Worm (Caenorhabditis elegans) whole organism, L2 larva: ENCODE data around the gene D1005.5.

Experiments used
- C34F6.9 ChIP-seq: fragments of 150-350 bp; optimal IDR thresholded peaks from 2 replicates; lab custom pipeline; 2014; ENCODE audit warnings: missing biosample characterization, missing genetic modification characterization
- F13H6.1 ChIP-seq: sonication (generic microtip); optimal IDR thresholded peaks from 2 replicates; lab custom pipeline; 2016; ENCODE audit warnings: missing genetic modification characterization, missing compliant biosample characterization
- R02D3.7 ChIP-seq: fragments of 150-350 bp; optimal IDR thresholded peaks from 2 replicates; lab custom pipeline; 2014; ENCODE audit warnings: missing biosample characterization, missing genetic modification characterization
- Y55F3AM.14 ChIP-seq: fragments of 200-800 bp; sonication (Bioruptor generic); optimal IDR thresholded peaks from 2 replicates; lab custom pipeline; 2018; ENCODE audit warnings: mild to moderate bottlenecking, missing genetic modification characterization, missing compliant biosample characterization
- alr-1 ChIP-seq: fragments of 150-350 bp; optimal IDR thresholded peaks from 2 replicates; lab custom pipeline; 2014; ENCODE audit warnings: missing biosample characterization, missing genetic modification characterization
- ama-1 ChIP-seq: fragments of 150-350 bp; optimal IDR thresholded peaks from 2 replicates; lab custom pipeline; 2018; ENCODE audit warnings: inconsistent platforms
- blmp-1 ChIP-seq: sonication (generic microtip); optimal IDR thresholded peaks from 2 replicates; lab custom pipeline; 2017; ENCODE audit warnings: missing genetic modification characterization, mild to moderate bottlenecking, missing compliant biosample characterization, antibody characterized with exemption, moderate library complexity; ENCODE audit not compliant: insufficient read depth
- ceh-16 ChIP-seq: fragments of 150-350 bp; optimal IDR thresholded peaks from 2 replicates; lab custom pipeline; 2014; ENCODE audit warnings: missing biosample characterization, missing genetic modification characterization
- crh-2 ChIP-seq: sonication (generic microtip); optimal IDR thresholded peaks from 2 replicates; lab custom pipeline; 2017; ENCODE audit warnings: missing biosample characterization, missing genetic modification characterization
- dmd-4 ChIP-seq: sonication (generic microtip); optimal IDR thresholded peaks from 2 replicates; lab custom pipeline; 2017; ENCODE audit warnings: missing biosample characterization, missing genetic modification characterization
- egl-27 ChIP-seq: sonication (generic microtip); optimal IDR thresholded peaks from 3 replicates; lab custom pipeline; 2017; ENCODE audit warnings: missing biosample characterization, missing genetic modification reagents, missing genetic modification characterization
- elt-1 ChIP-seq: fragments of 150-350 bp; optimal IDR thresholded peaks from 2 replicates; lab custom pipeline; 2014; ENCODE audit warnings: missing biosample characterization, missing genetic modification characterization
- elt-3 ChIP-seq: sonication (generic microtip); optimal IDR thresholded peaks from 2 replicates; lab custom pipeline; 2017; ENCODE audit warnings: missing biosample characterization, missing genetic modification characterization
- gmeb-1 ChIP-seq: fragments of 150-350 bp; optimal IDR thresholded peaks from 2 replicates; lab custom pipeline; 2014; ENCODE audit warnings: missing biosample characterization, missing genetic modification characterization
- lin-11 ChIP-seq: fragments of 150-350 bp; sonication (generic microtip); optimal IDR thresholded peaks from 2 replicates; lab custom pipeline; 2014; ENCODE audit warnings: missing biosample characterization, missing genetic modification characterization, inconsistent platforms, mixed read lengths
- lin-13 ChIP-seq: fragments of 150-350 bp; optimal IDR thresholded peaks from 2 replicates; lab custom pipeline; 2014; ENCODE audit warnings: missing biosample characterization, missing genetic modification reagents, missing genetic modification characterization
- lsy-2 ChIP-seq, 2 experiments: fragments of 150-350 bp in 1 of 2; sonication (generic microtip) in 1 of 2; optimal IDR thresholded peaks; 2 replicates each; lab custom pipeline; 2014 to 2017; ENCODE audit warnings: missing biosample characterization in 2 of 2, missing genetic modification characterization in 2 of 2
- mab-5 ChIP-seq: fragments of 150-350 bp; optimal IDR thresholded peaks from 2 replicates; lab custom pipeline; 2014; ENCODE audit warnings: missing biosample characterization, missing genetic modification characterization
- mbf-1 ChIP-seq: sonication (generic microtip); optimal IDR thresholded peaks from 2 replicates; lab custom pipeline; 2017; ENCODE audit warnings: missing biosample characterization, missing genetic modification characterization
- mdl-1 ChIP-seq, 2 experiments: fragments of 150-350 bp in 1 of 2; sonication (generic microtip) in 1 of 2; optimal IDR thresholded peaks; 2 replicates each; lab custom pipeline; 2017; ENCODE audit warnings: missing biosample characterization in 2 of 2, missing genetic modification characterization in 2 of 2
- nhr-10 ChIP-seq: sonication (generic microtip); optimal IDR thresholded peaks from 2 replicates; lab custom pipeline; 2017; ENCODE audit warnings: missing biosample characterization, missing genetic modification characterization
- nhr-12 ChIP-seq: fragments of 150-350 bp; optimal IDR thresholded peaks from 2 replicates; lab custom pipeline; 2014; ENCODE audit warnings: missing biosample characterization, missing genetic modification characterization
- nhr-129 ChIP-seq: fragments of 150-350 bp; optimal IDR thresholded peaks from 2 replicates; lab custom pipeline; 2014; ENCODE audit warnings: missing biosample characterization, missing genetic modification characterization
- nhr-21 ChIP-seq: fragments of 150-350 bp; optimal IDR thresholded peaks from 2 replicates; lab custom pipeline; 2014; ENCODE audit warnings: missing biosample characterization, missing genetic modification characterization
- nhr-23 ChIP-seq: fragments of 150-350 bp; optimal IDR thresholded peaks from 2 replicates; lab custom pipeline; 2014; ENCODE audit warnings: missing biosample characterization, missing genetic modification reagents, missing genetic modification characterization
- nhr-25 ChIP-seq: fragments of 150-350 bp; sonication (generic microtip); optimal IDR thresholded peaks from 3 replicates; lab custom pipeline; 2014; ENCODE audit warnings: missing biosample characterization, missing genetic modification characterization
- nhr-6 ChIP-seq: fragments of 150-350 bp; optimal IDR thresholded peaks from 2 replicates; lab custom pipeline; 2014; ENCODE audit warnings: missing biosample characterization, missing genetic modification characterization
- peb-1 ChIP-seq: fragments of 150-350 bp; optimal IDR thresholded peaks from 2 replicates; lab custom pipeline; 2014; ENCODE audit warnings: missing biosample characterization, missing genetic modification characterization
- sem-4 ChIP-seq: fragments of 150-350 bp; optimal IDR thresholded peaks from 2 replicates; lab custom pipeline; 2014; ENCODE audit warnings: missing biosample characterization, missing genetic modification reagents, missing genetic modification characterization
- skn-1 ChIP-seq: sonication (generic microtip); optimal IDR thresholded peaks from 2 replicates; lab custom pipeline; 2017; ENCODE audit warnings: missing biosample characterization, missing genetic modification characterization
- sma-3 ChIP-seq: sonication (generic microtip); optimal IDR thresholded peaks from 2 replicates; lab custom pipeline; 2016; ENCODE audit warnings: missing genetic modification reagents, missing genetic modification characterization, missing compliant biosample characterization
- sma-9 ChIP-seq, 2 experiments: fragments of 150-350 bp in 1 of 2; sonication (generic microtip) in 1 of 2; optimal IDR thresholded peaks; 2 replicates each; lab custom pipeline; 2014 to 2016; ENCODE audit warnings: missing genetic modification characterization in 2 of 2, mild to moderate bottlenecking in 1 of 2, missing biosample characterization in 1 of 2, missing compliant biosample characterization in 1 of 2, missing genetic modification reagents in 1 of 2, moderate library complexity in 1 of 2
- unc-55 ChIP-seq: fragments of 150-350 bp; sonication (generic microtip); optimal IDR thresholded peaks from 3 replicates; lab custom pipeline; 2014; ENCODE audit warnings: missing biosample characterization, missing genetic modification reagents, missing genetic modification characterization
- unc-62 ChIP-seq: fragments of 150-350 bp; optimal IDR thresholded peaks from 2 replicates; lab custom pipeline; 2014; ENCODE audit warnings: missing biosample characterization, missing genetic modification reagents, missing genetic modification characterization
- zag-1 ChIP-seq: fragments of 150-350 bp; optimal IDR thresholded peaks from 2 replicates; lab custom pipeline; 2014; ENCODE audit warnings: missing biosample characterization, missing genetic modification characterization
- ztf-11 ChIP-seq: sonication (generic microtip); optimal IDR thresholded peaks from 2 replicates; lab custom pipeline; 2017; ENCODE audit warnings: missing biosample characterization, missing genetic modification characterization
- ztf-4 ChIP-seq: fragments of 150-350 bp; optimal IDR thresholded peaks from 2 replicates; lab custom pipeline; 2014; ENCODE audit warnings: missing biosample characterization, missing genetic modification characterization

Gene D1005.5

DNA sequence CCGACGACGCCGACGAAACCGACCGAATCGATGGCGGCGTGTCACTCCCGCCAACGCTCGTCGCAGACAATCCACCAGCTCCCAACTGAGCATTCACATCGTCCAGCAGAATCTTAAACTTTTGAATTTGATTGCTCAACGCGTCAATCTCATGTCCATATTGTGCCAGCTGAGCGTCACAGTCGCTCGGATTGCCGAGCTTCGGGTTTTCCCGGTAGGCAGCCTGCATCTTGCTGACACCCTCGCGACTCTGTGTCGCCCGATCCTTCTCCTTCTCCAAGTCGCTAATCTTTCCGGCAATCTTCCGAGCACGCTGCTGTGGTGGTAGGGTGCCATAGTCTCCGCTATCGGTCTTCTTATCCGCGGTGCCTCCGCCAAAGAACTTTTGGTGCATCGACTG, 39.5 kb upstream of the D1005.5 start:
- TF ChIP-seq nhr-10 (no peak), mbf-1 (tag; lab: Kevin White, UChicago) (no peak)

ce11 chrX:1504529-1505080, 31.8 kb upstream of the D1005.5 start:
- TF ChIP-seq nhr-23 = peak; percentile 28
- no peak for TF ChIP-seq zag-1 (tag; lab: Kevin White, UChicago)
- TF ChIP-seq sma-3 (GFP tag; lab: Kevin White, UChicago) = peak; percentile 96
- peak in 1 of 2 experiments; percentile 60 for TF ChIP-seq mdl-1 (tag; optimal IDR thresholded peaks at IDR 0.05; lab: Kevin White, UChicago)
- TF ChIP-seq lin-11 = peak; percentile 87
- peak; percentile 83 for TF ChIP-seq C34F6.9 (tag; lab: Kevin White, UChicago)
- peak; percentile 87 for TF ChIP-seq F13H6.1 (tag; lab: Kevin White, UChicago)
- peak; percentile 4 to 79 for TF ChIP-seq lsy-2 (tag; optimal IDR thresholded peaks at IDR 0.05; lab: Kevin White, UChicago)
- peak; percentile 11 for TF ChIP-seq lin-13
- peak; percentile 42 for TF ChIP-seq ceh-16 (tag; lab: Kevin White, UChicago)
- TF ChIP-seq peb-1 (tag; lab: Kevin White, UChicago) = no peak
- peak; percentile 53 for TF ChIP-seq sem-4
- TF ChIP-seq nhr-6 = peak; percentile 84
- peak; percentile 75 for TF ChIP-seq egl-27 (tag; lab: Kevin White, UChicago)
- TF ChIP-seq nhr-10 = peak; percentile 33
- peak; percentile 17 for TF ChIP-seq blmp-1 (tag; lab: Kevin White, UChicago)
- peak; percentile 97 for TF ChIP-seq nhr-129 (tag; lab: Kevin White, UChicago)
- TF ChIP-seq elt-3 (tag; lab: Kevin White, UChicago) = no peak
- peak; percentile 81 for TF ChIP-seq crh-2
- no peak for TF ChIP-seq unc-55 (GFP tag; lab: Kevin White, UChicago)
- peak; percentile 87 for TF ChIP-seq gmeb-1
- TF ChIP-seq nhr-25 (tag; lab: Kevin White, UChicago) = peak; percentile 99
- TF ChIP-seq ztf-4 (tag; lab: Kevin White, UChicago) = peak; percentile 80
- no peak for TF ChIP-seq mbf-1 (tag; lab: Kevin White, UChicago)
- peak; percentile 93 for TF ChIP-seq nhr-21 (tag; lab: Kevin White, UChicago)
- TF ChIP-seq elt-1 (tag; lab: Kevin White, UChicago) = no peak
- TF ChIP-seq sma-9 (GFP tag; optimal IDR thresholded peaks at IDR 0.05; lab: Kevin White, UChicago) = peak; percentile 95
- no peak for TF ChIP-seq sma-9 (tag; optimal IDR thresholded peaks at IDR 0.05; lab: Kevin White, UChicago)
- TF ChIP-seq ama-1 (lab: Kevin White, UChicago) = peak; percentile 100

ce11 chrX:1503698-1504501, 31.1 kb upstream of the D1005.5 start:
- no peak for TF ChIP-seq ztf-11
- peak in 1 of 2 experiments; percentile 64 for TF ChIP-seq lsy-2 (tag; optimal IDR thresholded peaks at IDR 0.05; lab: Kevin White, UChicago)
- no peak for TF ChIP-seq nhr-10
- TF ChIP-seq nhr-6 = no peak
- peak; percentile 0 for TF ChIP-seq sma-9 (GFP tag; optimal IDR thresholded peaks at IDR 0.05; lab: Kevin White, UChicago)
- TF ChIP-seq sma-9 (tag; optimal IDR thresholded peaks at IDR 0.05; lab: Kevin White, UChicago) = no peak
- no peak for TF ChIP-seq unc-62 (GFP tag; lab: Kevin White, UChicago)
- TF ChIP-seq mab-5 (tag; lab: Kevin White, UChicago) = no peak
- no peak for TF ChIP-seq nhr-12 (tag; lab: Kevin White, UChicago)
- no peak for TF ChIP-seq zag-1 (tag; lab: Kevin White, UChicago)
- TF ChIP-seq R02D3.7 = no peak
- peak; percentile 94 for TF ChIP-seq ama-1 (lab: Kevin White, UChicago)
- peak; percentile 92 for TF ChIP-seq ztf-4 (tag; lab: Kevin White, UChicago)
- TF ChIP-seq alr-1 (tag; lab: Kevin White, UChicago) = no peak
- TF ChIP-seq mbf-1 (tag; lab: Kevin White, UChicago) = no peak
- peak; percentile 51 for TF ChIP-seq blmp-1 (tag; lab: Kevin White, UChicago)
- peak; percentile 72 for TF ChIP-seq nhr-129 (tag; lab: Kevin White, UChicago)
- TF ChIP-seq gmeb-1 = peak; percentile 69
- peak; percentile 30 for TF ChIP-seq sem-4
- TF ChIP-seq crh-2 = peak; percentile 57
- no peak for TF ChIP-seq mdl-1 (tag; optimal IDR thresholded peaks at IDR 0.05; lab: Kevin White, UChicago)
- TF ChIP-seq dmd-4 (tag; lab: Kevin White, UChicago) = no peak
- peak; percentile 73 for TF ChIP-seq sma-3 (GFP tag; lab: Kevin White, UChicago)
- peak; percentile 41 for TF ChIP-seq lin-13
- TF ChIP-seq ceh-16 (tag; lab: Kevin White, UChicago) = no peak
- peak; percentile 58 for TF ChIP-seq C34F6.9 (tag; lab: Kevin White, UChicago)
- TF ChIP-seq nhr-21 (tag; lab: Kevin White, UChicago) = peak; percentile 23
- no peak for TF ChIP-seq egl-27 (tag; lab: Kevin White, UChicago)
- peak; percentile 50 for TF ChIP-seq Y55F3AM.14 (GFP tag; lab: Kevin White, UChicago)
- no peak for TF ChIP-seq elt-1 (tag; lab: Kevin White, UChicago)
- peak; percentile 57 for TF ChIP-seq skn-1 (tag; lab: Kevin White, UChicago)
